Worm (Caenorhabditis elegans): ENCODE measurements around the gene aps-1.

aps-1 gene

DNA sequence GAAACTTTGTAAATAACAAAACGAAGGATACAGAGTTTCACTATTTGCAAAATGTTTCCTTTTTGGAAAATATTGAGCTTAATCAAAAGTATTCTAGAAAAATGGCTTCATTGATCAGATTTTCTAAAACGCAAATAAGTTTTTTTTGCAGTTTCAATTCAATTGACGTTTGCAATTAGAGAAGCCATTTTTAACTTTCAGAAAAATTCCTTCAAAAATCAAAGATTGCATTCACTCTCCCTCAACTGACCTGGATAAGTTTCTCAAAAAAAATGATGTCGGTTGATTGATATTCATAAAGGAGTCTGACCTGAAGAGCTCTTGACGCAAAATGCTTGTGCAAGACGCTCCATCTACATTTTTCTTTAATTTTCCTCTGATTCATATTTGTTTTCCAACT lies 44.1 kb upstream of the aps-1 start:
- TF ChIP-seq nhr-77 (tag; optimal IDR thresholded peaks at IDR 0.05) (no peak), blmp-1 (tag; optimal IDR thresholded peaks at IDR 0.05; ENCODE audit: insufficient read depth) (no peak), mbf-1 (tag; optimal IDR thresholded peaks at IDR 0.05) (no peak), nhr-21 (tag; optimal IDR thresholded peaks at IDR 0.05) (no peak)

DNA sequence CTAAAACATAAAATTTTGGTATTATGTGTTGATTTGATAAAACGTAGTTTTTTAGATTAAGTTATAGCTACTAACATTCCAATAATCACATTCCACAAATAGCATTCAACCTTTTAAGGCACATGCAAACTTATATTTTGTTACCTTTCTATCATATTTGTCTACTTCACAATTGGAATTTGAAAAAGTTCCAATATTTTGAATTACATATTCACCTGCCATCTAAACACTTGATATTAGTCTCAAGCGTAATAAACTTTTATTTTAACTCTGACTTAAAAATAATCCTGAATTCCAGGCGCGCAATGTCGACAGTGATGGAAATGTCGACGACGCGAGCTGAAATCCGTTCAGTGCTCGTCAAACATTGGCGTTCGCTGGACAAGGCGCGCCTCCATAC lies 42.0 kb upstream of the aps-1 start, which contains the start of gene acy-2:
TSS of gene acy-2 (plus strand) at position 301 of the 400 bp plus-strand sequence.
- no peak for TF ChIP-seq nhr-12 (tag; optimal IDR thresholded peaks at IDR 0.05)
- no peak for TF ChIP-seq mab-5 (tag; optimal IDR thresholded peaks at IDR 0.05)
- TF ChIP-seq unc-62 (GFP tag; optimal IDR thresholded peaks at IDR 0.05) = no peak
- TF ChIP-seq sem-4 (tag; optimal IDR thresholded peaks at IDR 0.05) = no peak

DNA sequence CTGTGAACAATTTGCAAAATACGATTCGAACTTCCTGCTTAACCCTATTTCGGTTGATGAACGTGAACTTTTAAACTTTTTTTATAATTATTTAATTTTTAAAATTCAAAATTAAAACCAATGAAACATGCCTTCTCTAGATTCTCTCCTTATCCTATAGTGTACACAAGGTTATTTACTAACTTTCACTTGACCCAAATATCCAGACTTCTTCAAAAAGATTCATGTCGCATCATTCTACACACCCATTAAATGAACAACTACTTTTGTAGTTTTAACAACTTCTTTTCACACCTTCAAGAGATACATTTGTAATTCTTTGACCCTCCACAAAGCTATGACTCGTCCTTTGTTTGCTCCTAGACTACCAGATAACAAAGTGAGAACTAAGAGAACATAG lies 35.0 kb upstream of the aps-1 start:
- TF ChIP-seq sma-3 (GFP tag; optimal IDR thresholded peaks at IDR 0.05) = no peak
- no peak for TF ChIP-seq nhr-237 (tag; optimal IDR thresholded peaks at IDR 0.05)
- no peak for TF ChIP-seq dmd-4 (tag; optimal IDR thresholded peaks at IDR 0.05)

DNA sequence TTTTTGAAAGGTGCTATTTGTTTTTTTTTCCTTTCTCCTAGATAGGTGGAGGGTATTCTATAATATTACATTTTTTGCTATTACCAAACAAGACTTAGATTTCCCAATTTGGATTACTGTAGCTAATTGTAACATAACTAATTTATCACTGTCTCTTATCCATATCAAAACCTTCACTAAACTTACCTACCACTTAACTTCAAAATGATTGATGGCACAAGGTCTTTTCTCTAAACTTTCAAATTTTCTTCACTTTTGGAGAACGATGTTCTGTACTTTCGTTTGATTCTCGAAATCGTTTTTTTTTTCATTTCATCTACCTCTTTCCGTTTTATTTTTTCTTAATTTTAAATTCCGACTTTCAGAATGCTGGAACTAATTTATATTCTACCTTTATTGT lies 34.4 kb upstream of the aps-1 start, which contains the start of gene dhs-16:
TSS of gene dhs-16 (plus strand) at position 366 of the 400 bp plus-strand sequence.
- TF ChIP-seq nhr-77 (tag; optimal IDR thresholded peaks at IDR 0.05) = no peak
- TF ChIP-seq unc-55 (GFP tag; optimal IDR thresholded peaks at IDR 0.05) = no peak
- TF ChIP-seq ZK546.5 (tag; optimal IDR thresholded peaks at IDR 0.05) = no peak
- TF ChIP-seq blmp-1 (tag; optimal IDR thresholded peaks at IDR 0.05; ENCODE audit: insufficient read depth) = no peak

DNA sequence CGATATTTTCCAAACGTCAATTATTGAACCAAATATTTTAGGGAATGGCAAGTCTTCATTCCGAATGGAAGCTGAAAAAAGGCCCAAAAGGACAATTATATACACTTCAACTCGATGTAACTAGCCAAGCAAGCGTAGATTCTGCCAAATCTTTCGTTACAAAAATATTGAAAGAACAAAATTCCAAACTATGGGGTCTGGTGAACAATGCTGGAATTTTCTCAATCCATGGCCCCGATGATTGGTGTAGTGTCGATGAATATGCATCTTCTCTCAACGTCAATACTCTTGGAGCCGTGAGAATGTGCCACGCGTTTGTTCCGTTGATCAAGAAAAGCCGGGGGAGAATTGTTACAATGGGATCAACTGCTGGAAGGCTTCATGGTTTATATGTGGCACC lies 33.5 kb upstream of the aps-1 start:
- TF ChIP-seq elt-1 (tag; optimal IDR thresholded peaks at IDR 0.05) (no peak), sma-3 (GFP tag; optimal IDR thresholded peaks at IDR 0.05) (no peak), R02D3.7 (tag; optimal IDR thresholded peaks at IDR 0.05) (no peak), ceh-82 (tag; optimal IDR thresholded peaks at IDR 0.05) (no peak), mdl-1 (tag; optimal IDR thresholded peaks at IDR 0.05) (no peak), nhr-25 (tag; optimal IDR thresholded peaks at IDR 0.05) (no peak), ama-1 (optimal IDR thresholded peaks at IDR 0.05) (no peak), ceh-16 (tag; optimal IDR thresholded peaks at IDR 0.05) (no peak), unc-39 (tag; optimal IDR thresholded peaks at IDR 0.05) (no peak), ztf-1 (GFP tag; conservative IDR thresholded peaks at IDR 0.05) (no peak), mab-5 (tag; optimal IDR thresholded peaks at IDR 0.05) (no peak), ztf-11 (tag; optimal IDR thresholded peaks at IDR 0.05) (no peak), skn-1 (tag; optimal IDR thresholded peaks at IDR 0.05) (no peak), mbf-1 (tag; optimal IDR thresholded peaks at IDR 0.05) (no peak)

DNA sequence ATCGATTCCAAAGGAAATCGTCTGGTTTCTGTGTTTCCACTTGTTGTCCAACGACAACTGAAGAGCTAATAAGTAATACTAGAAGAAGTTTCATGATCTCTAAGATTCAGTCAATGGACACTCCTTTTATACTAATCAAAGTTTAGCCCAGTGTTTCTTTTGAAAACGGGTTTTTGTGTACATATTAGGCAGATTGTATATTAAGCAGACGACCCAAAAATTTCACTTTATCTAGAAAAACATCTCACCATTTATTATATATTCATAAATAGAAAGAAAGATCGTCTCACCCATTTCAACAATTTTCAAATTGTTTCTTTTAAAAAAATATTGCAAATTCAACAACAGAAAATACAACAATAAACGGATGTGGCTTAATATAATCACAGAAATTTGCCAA lies 31.0 kb upstream of the aps-1 start, which contains the start of gene C10F3.7:
TSS of gene C10F3.7 (minus strand) at position 101 of the 400 bp plus-strand sequence.
- TF ChIP-seq aly-2 (tag; optimal IDR thresholded peaks at IDR 0.05) = no peak
- no peak for TF ChIP-seq sma-3 (GFP tag; optimal IDR thresholded peaks at IDR 0.05)
- TF ChIP-seq nhr-23 (tag; optimal IDR thresholded peaks at IDR 0.05) = no peak
- TF ChIP-seq nhr-10 (tag; optimal IDR thresholded peaks at IDR 0.05) = no peak
- TF ChIP-seq gmeb-1 (tag; optimal IDR thresholded peaks at IDR 0.05) = no peak
- no peak for TF ChIP-seq Y55F3AM.14 (GFP tag; optimal IDR thresholded peaks at IDR 0.05)
- no peak for TF ChIP-seq ztf-1 (GFP tag; conservative IDR thresholded peaks at IDR 0.05)
- TF ChIP-seq nhr-12 (tag; optimal IDR thresholded peaks at IDR 0.05) = no peak
- no peak for TF ChIP-seq R02D3.7 (tag; optimal IDR thresholded peaks at IDR 0.05)
- TF ChIP-seq unc-55 (GFP tag; optimal IDR thresholded peaks at IDR 0.05) = no peak

DNA sequence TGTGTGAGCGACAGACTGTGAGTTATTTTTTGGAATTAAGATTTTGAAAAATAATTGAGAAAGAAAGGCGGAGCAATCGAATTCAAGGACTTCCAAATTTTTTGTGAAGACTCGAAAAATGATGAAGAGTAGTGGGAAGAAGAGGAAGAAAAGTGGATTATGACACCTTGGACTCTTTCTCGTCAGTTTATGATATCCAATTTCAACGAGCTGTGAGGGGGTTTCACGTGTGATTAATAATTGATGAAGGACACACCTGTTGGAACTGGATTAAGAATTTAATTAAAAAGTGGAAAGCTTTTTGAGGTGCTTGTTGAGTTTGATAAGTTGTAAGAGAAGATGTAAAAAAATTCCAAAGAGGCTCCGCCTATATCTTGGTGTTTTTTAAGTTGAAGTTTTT lies 27.4 kb upstream of the aps-1 start, which contains the start of gene fut-8:
TSS of gene fut-8 (minus strand) at position 101 of the 400 bp plus-strand sequence.
- TF ChIP-seq lin-39 (tag; optimal IDR thresholded peaks at IDR 0.05) = no peak
- TF ChIP-seq fos-1 (tag; optimal IDR thresholded peaks at IDR 0.05) = no peak
- no peak for TF ChIP-seq lin-11 (tag; optimal IDR thresholded peaks at IDR 0.05)
- no peak for TF ChIP-seq unc-39 (tag; optimal IDR thresholded peaks at IDR 0.05)
- no peak for TF ChIP-seq ztf-4 (tag; optimal IDR thresholded peaks at IDR 0.05)
- TF ChIP-seq ztf-11 (tag; optimal IDR thresholded peaks at IDR 0.05) = no peak
- TF ChIP-seq ceh-82 (tag; optimal IDR thresholded peaks at IDR 0.05) = no peak
- no peak for TF ChIP-seq crh-2 (tag; optimal IDR thresholded peaks at IDR 0.05)
- no peak for TF ChIP-seq R02D3.7 (tag; optimal IDR thresholded peaks at IDR 0.05)
- TF ChIP-seq dmd-4 (tag; optimal IDR thresholded peaks at IDR 0.05) = no peak
- no peak for TF ChIP-seq nhr-6 (tag; optimal IDR thresholded peaks at IDR 0.05)
- no peak for TF ChIP-seq gmeb-1 (tag; optimal IDR thresholded peaks at IDR 0.05)
- no peak for TF ChIP-seq ztf-1 (GFP tag; conservative IDR thresholded peaks at IDR 0.05)
- TF ChIP-seq mdl-1 (tag; optimal IDR thresholded peaks at IDR 0.05) = no peak
- TF ChIP-seq zag-1 (tag; optimal IDR thresholded peaks at IDR 0.05) = no peak
- no peak for TF ChIP-seq nhr-237 (tag; optimal IDR thresholded peaks at IDR 0.05)
- TF ChIP-seq peb-1 (tag; optimal IDR thresholded peaks at IDR 0.05) = no peak
- no peak for TF ChIP-seq nhr-10 (tag; optimal IDR thresholded peaks at IDR 0.05)
- no peak for TF ChIP-seq blmp-1 (tag; optimal IDR thresholded peaks at IDR 0.05; ENCODE audit: insufficient read depth)
- TF ChIP-seq egl-27 (tag; optimal IDR thresholded peaks at IDR 0.05) = no peak
